Fruit fly (Drosophila melanogaster) whole organism, embryonic: ENCODE data around the gene Hat1.

Experiments
- Asciz ChIP-seq: fragments of 200-800 bp; sonication (Bioruptor generic); optimal IDR thresholded peaks from 2 replicates; lab custom pipeline; 2017; ENCODE audit warnings: missing biosample characterization, mild to moderate bottlenecking, missing genetic modification characterization, missing genetic modification reagents
- BtbVII ChIP-seq: fragments of 200-800 bp; sonication (Bioruptor generic); optimal IDR thresholded peaks from 3 replicates; lab custom pipeline; 2017; ENCODE audit warnings: missing biosample characterization, mild to moderate bottlenecking, missing genetic modification characterization
- CG10267 ChIP-seq: fragments of 200-800 bp; sonication (Bioruptor generic); optimal IDR thresholded peaks from 2 replicates; lab custom pipeline; 2018; ENCODE audit warnings: missing biosample characterization, mild to moderate bottlenecking, missing genetic modification characterization, moderate library complexity
- CG10366 ChIP-seq: fragments of 200-800 bp; sonication (Bioruptor generic); IDR thresholded peaks from 2 replicates; pipeline ENCODE4 v1.3.6; 2022; ENCODE audit warnings: missing biosample characterization, missing genetic modification characterization
- CG11456 ChIP-seq: fragments of 200-800 bp; sonication (Bioruptor generic); IDR thresholded peaks from 3 replicates; pipeline ENCODE4 v1.3.6; 2022; ENCODE audit warnings: missing biosample characterization, missing genetic modification characterization
- CG11504 ChIP-seq: fragments of 200-800 bp; sonication (Bioruptor generic); optimal IDR thresholded peaks from 3 replicates; lab custom pipeline; 2019; ENCODE audit warnings: missing biosample characterization, mild to moderate bottlenecking, missing genetic modification characterization, moderate library complexity
- CG12104 ChIP-seq: fragments of 200-800 bp; sonication (Bioruptor generic); optimal IDR thresholded peaks from 3 replicates; lab custom pipeline; 2016; ENCODE audit warnings: missing biosample characterization, missing genetic modification characterization
- CG12942 ChIP-seq: fragments of 200-800 bp; sonication (Bioruptor generic); optimal IDR thresholded peaks from 3 replicates; lab custom pipeline; 2016; ENCODE audit warnings: missing biosample characterization, missing genetic modification characterization
- CG14710 ChIP-seq: fragments of 200-800 bp; sonication (Bioruptor generic); optimal IDR thresholded peaks from 3 replicates; lab custom pipeline; 2019; ENCODE audit warnings: missing biosample characterization, mild to moderate bottlenecking, missing genetic modification characterization, moderate library complexity
- CG15514 ChIP-seq: fragments of 200-800 bp; sonication (Bioruptor generic); optimal IDR thresholded peaks from 3 replicates; lab custom pipeline; 2017; ENCODE audit warnings: missing biosample characterization, missing genetic modification characterization, mild to moderate bottlenecking, moderate library complexity, missing genetic modification reagents
- CG1602 ChIP-seq: fragments of 200-800 bp; sonication (Bioruptor generic); optimal IDR thresholded peaks from 3 replicates; lab custom pipeline; 2016; ENCODE audit warnings: missing biosample characterization, missing genetic modification characterization
- CG16815 ChIP-seq: fragments of 200-800 bp; sonication (Bioruptor generic); optimal IDR thresholded peaks from 3 replicates; lab custom pipeline; 2017; ENCODE audit warnings: missing biosample characterization, mild to moderate bottlenecking, missing genetic modification characterization
- CG17385 ChIP-seq: fragments of 200-800 bp; sonication (Bioruptor generic); optimal IDR thresholded peaks from 3 replicates; lab custom pipeline; 2018; ENCODE audit warnings: missing biosample characterization, mild to moderate bottlenecking, missing genetic modification characterization
- CG30431 ChIP-seq: fragments of 200-800 bp; sonication (Bioruptor generic); optimal IDR thresholded peaks from 2 replicates; lab custom pipeline; 2017; ENCODE audit warnings: missing biosample characterization, missing genetic modification characterization
- CG6791 ChIP-seq: fragments of 200-800 bp; sonication (Bioruptor generic); IDR thresholded peaks from 3 replicates; pipeline ENCODE4 v1.3.6; 2022; ENCODE audit warnings: missing biosample characterization, missing genetic modification characterization; ENCODE audit not compliant: partially characterized antibody
- CG8478 ChIP-seq: fragments of >200 bp; optimal IDR thresholded peaks from 2 replicates; lab custom pipeline; 2018
- CG9932 ChIP-seq: fragments of 200-800 bp; sonication (Bioruptor generic); IDR thresholded peaks from 2 replicates; pipeline ENCODE4 v1.3.6; 2022; ENCODE audit warnings: missing biosample characterization, missing genetic modification characterization
- Dref ChIP-seq: fragments of 200-800 bp; sonication (Bioruptor generic); IDR thresholded peaks from 2 replicates; pipeline ENCODE4 v1.3.6; 2022; ENCODE audit warnings: missing biosample characterization, missing genetic modification characterization
- E2f2 ChIP-seq: fragments of 200-800 bp; sonication (Bioruptor generic); IDR thresholded peaks from 2 replicates; pipeline ENCODE4 v1.3.6; 2022; ENCODE audit warnings: missing biosample characterization, missing genetic modification characterization
- Ets97D ChIP-seq: fragments of 200-800 bp; sonication (Bioruptor generic); optimal IDR thresholded peaks from 3 replicates; lab custom pipeline; 2016; ENCODE audit warnings: missing biosample characterization, missing genetic modification characterization
- Hr39 ChIP-seq: fragments of >200 bp; optimal IDR thresholded peaks from 2 replicates; lab custom pipeline; 2017
- Lhr ChIP-seq: fragments of 200-800 bp; sonication (Bioruptor generic); optimal IDR thresholded peaks from 3 replicates; lab custom pipeline; 2017; ENCODE audit warnings: mild to moderate bottlenecking, missing biosample characterization, missing genetic modification reagents, missing genetic modification characterization
- PHDP ChIP-seq: fragments of 200-800 bp; sonication (Bioruptor generic); optimal IDR thresholded peaks from 3 replicates; lab custom pipeline; 2018; ENCODE audit warnings: missing biosample characterization, mild to moderate bottlenecking, missing genetic modification characterization, moderate library complexity
- Rx ChIP-seq: fragments of 200-800 bp; sonication (Bioruptor generic); IDR thresholded peaks from 2 replicates; pipeline ENCODE4 v1.3.6; 2022; ENCODE audit warnings: missing biosample characterization, missing genetic modification characterization
- Spps ChIP-seq: fragments of 200-800 bp; sonication (Bioruptor generic); optimal IDR thresholded peaks from 2 replicates; lab custom pipeline; 2018; ENCODE audit warnings: missing biosample characterization, mild to moderate bottlenecking, missing genetic modification characterization
- ab ChIP-seq: fragments of 200-800 bp; sonication (Bioruptor generic); optimal IDR thresholded peaks from 2 replicates; lab custom pipeline; 2016; ENCODE audit warnings: missing biosample characterization, missing genetic modification characterization
- ac ChIP-seq: fragments of 200-800 bp; sonication (Bioruptor generic); optimal IDR thresholded peaks from 3 replicates; lab custom pipeline; 2017; ENCODE audit warnings: missing biosample characterization, mild to moderate bottlenecking, missing genetic modification characterization
- amos ChIP-seq: fragments of 200-800 bp; sonication (Bioruptor generic); IDR thresholded peaks from 2 replicates; pipeline ENCODE4 v1.3.6; 2022; ENCODE audit warnings: missing biosample characterization, missing genetic modification characterization; ENCODE audit not compliant: partially characterized antibody
- bbx ChIP-seq: fragments of 200-800 bp; sonication (Bioruptor generic); IDR thresholded peaks from 2 replicates; pipeline ENCODE4 v1.3.6; 2022; ENCODE audit warnings: missing biosample characterization, missing genetic modification characterization; ENCODE audit not compliant: partially characterized antibody
- cg ChIP-seq: fragments of 200-800 bp; sonication (Bioruptor generic); optimal IDR thresholded peaks from 3 replicates; lab custom pipeline; 2019; ENCODE audit warnings: missing biosample characterization, mild to moderate bottlenecking, missing genetic modification characterization, moderate library complexity
- chm ChIP-seq: fragments of 200-800 bp; sonication (Bioruptor generic); IDR thresholded peaks from 2 replicates; pipeline ENCODE4 v1.3.6; 2022; ENCODE audit warnings: missing biosample characterization, missing genetic modification characterization
- crp ChIP-seq, 2 experiments: fragments of 200-800 bp; sonication (Bioruptor generic); optimal IDR thresholded peaks; 2 replicates in 1 of 2; 3 replicates in 1 of 2; lab custom pipeline; 2017; ENCODE audit warnings: missing biosample characterization in 2 of 2, missing genetic modification characterization in 2 of 2, mild to moderate bottlenecking in 1 of 2, moderate library complexity in 1 of 2
- danr ChIP-seq: fragments of 200-800 bp; sonication (Bioruptor generic); IDR thresholded peaks from 2 replicates; pipeline ENCODE4 v1.3.6; 2022; ENCODE audit warnings: missing biosample characterization, missing genetic modification characterization
- disco-r ChIP-seq: fragments of 200-800 bp; sonication (Bioruptor generic); optimal IDR thresholded peaks from 2 replicates; lab custom pipeline; 2016; ENCODE audit warnings: missing biosample characterization, missing genetic modification characterization
- gcm ChIP-seq: fragments of 200-800 bp; sonication (Bioruptor generic); optimal IDR thresholded peaks from 2 replicates; lab custom pipeline; 2019; ENCODE audit warnings: missing biosample characterization, mild to moderate bottlenecking, missing genetic modification characterization, moderate library complexity
- ham ChIP-seq: fragments of 200-800 bp; sonication (Bioruptor generic); IDR thresholded peaks from 2 replicates; pipeline ENCODE4 v1.3.6; 2022; ENCODE audit warnings: missing biosample characterization, missing genetic modification characterization
- hb ChIP-seq: fragments of 200-800 bp; sonication (Bioruptor generic); IDR thresholded peaks from 3 replicates; pipeline ENCODE4 v1.3.6; 2022; ENCODE audit warnings: missing biosample characterization, missing genetic modification characterization; ENCODE audit not compliant: partially characterized antibody
- insv ChIP-seq, 2 experiments: fragments of 200-800 bp; sonication (Bioruptor generic); optimal IDR thresholded peaks; 3 replicates each; lab custom pipeline; 2016 to 2018; ENCODE audit warnings: missing biosample characterization in 2 of 2, missing genetic modification characterization in 2 of 2
- kni ChIP-seq: fragments of 200-800 bp; sonication (Bioruptor generic); optimal IDR thresholded peaks from 3 replicates; lab custom pipeline; 2017; ENCODE audit warnings: mild to moderate bottlenecking, missing biosample characterization, missing genetic modification reagents, missing genetic modification characterization
- lilli ChIP-seq: fragments of 200-800 bp; sonication (Bioruptor generic); optimal IDR thresholded peaks from 3 replicates; lab custom pipeline; 2016; ENCODE audit warnings: missing biosample characterization, missing genetic modification characterization
- lmd ChIP-seq: fragments of 200-800 bp; sonication (Bioruptor generic); IDR thresholded peaks from 2 replicates; pipeline ENCODE4 v1.3.6; 2022; ENCODE audit warnings: missing biosample characterization, missing genetic modification characterization
- oc ChIP-seq: fragments of 200-800 bp; sonication (Bioruptor generic); optimal IDR thresholded peaks from 2 replicates; lab custom pipeline; 2018; ENCODE audit warnings: missing biosample characterization, mild to moderate bottlenecking, missing genetic modification characterization, moderate library complexity
- pan ChIP-seq, 4 experiments: fragments of >200 bp in 3 of 4; fragments of 200-800 bp in 1 of 4; sonication (Bioruptor generic) in 1 of 4; optimal IDR thresholded peaks in 3 of 4; IDR thresholded peaks in 1 of 4; 2 replicates each; pipeline versions ENCODE4 v1.3.6 to Lab custom; 2017 to 2022; ENCODE audit warnings: missing biosample characterization in 2 of 4, missing genetic modification characterization in 2 of 4, mixed read lengths in 1 of 4
- pho ChIP-seq: fragments of 200-800 bp; sonication (Bioruptor generic); optimal IDR thresholded peaks from 2 replicates; lab custom pipeline; 2016; ENCODE audit warnings: missing biosample characterization, missing genetic modification characterization
- row ChIP-seq: fragments of 200-800 bp; sonication (Bioruptor generic); IDR thresholded peaks from 3 replicates; pipeline ENCODE4 v1.3.6; 2022; ENCODE audit warnings: missing biosample characterization, missing genetic modification characterization
- sens ChIP-seq: fragments of 200-800 bp; sonication (Bioruptor generic); peaks from one replicate; lab custom pipeline; 2016; ENCODE audit warnings: missing biosample characterization, missing genetic modification characterization
- sr ChIP-seq: fragments of 200-800 bp; sonication (Bioruptor generic); IDR thresholded peaks from 3 replicates; pipeline ENCODE4 v1.3.6; 2022; ENCODE audit warnings: missing biosample characterization, missing genetic modification characterization
- stwl ChIP-seq: fragments of 200-800 bp; sonication (Bioruptor generic); optimal IDR thresholded peaks from 3 replicates; lab custom pipeline; 2018; ENCODE audit warnings: missing biosample characterization, mild to moderate bottlenecking, missing genetic modification characterization, moderate library complexity
- tin ChIP-seq: fragments of 200-800 bp; sonication (Bioruptor generic); optimal IDR thresholded peaks from 3 replicates; lab custom pipeline; 2016; ENCODE audit warnings: missing biosample characterization, missing genetic modification characterization
- tx ChIP-seq: fragments of 200-800 bp; sonication (Bioruptor generic); optimal IDR thresholded peaks from 2 replicates; lab custom pipeline; 2016; ENCODE audit warnings: missing biosample characterization, missing genetic modification characterization
- wor ChIP-seq: fragments of 200-800 bp; sonication (Bioruptor generic); IDR thresholded peaks from 2 replicates; pipeline ENCODE4 v1.3.6; 2022; ENCODE audit warnings: missing biosample characterization, missing genetic modification characterization

Hat1 gene

dm6 chr3R:5772433-5772832 lies 16.8 kb downstream of the Hat1 start (continued):
- TF ChIP-seq ham (GFP tag; lab: Robert Waterston, UW) (no peak), bbx (GFP tag; lab: Robert Waterston, UW) (0 out of 2 replicates have a peak, but pooled peaks have one; percentile 24), sens (GFP tag; lab: Kevin White, UChicago) (peak; percentile 65), CG15514 (GFP tag; lab: Kevin White, UChicago) (no peak), gcm (GFP tag; lab: Kevin White, UChicago) (no peak), Rx (no peak), E2f2 (GFP tag; lab: Robert Waterston, UW) (peak; percentile 27; the same call in 1 of the 2 replicates), crp (GFP tag; optimal IDR thresholded peaks at IDR 0.05; lab: Kevin White, UChicago) (no peak), Spps (tag; lab: Kevin White, UChicago) (no peak), stwl (tag; lab: Kevin White, UChicago) (peak; percentile 65), lmd (GFP tag; lab: Robert Waterston, UW) (no peak), pho (GFP tag; lab: Kevin White, UChicago) (no peak), sr (GFP tag; lab: Robert Waterston, UW) (peak; percentile 44; the same call in 1 of the 3 replicates), CG6791 (GFP tag; lab: Robert Waterston, UW) (peak; percentile 21; the same call in 1 of the 3 replicates), CG12104 (GFP tag; lab: Kevin White, UChicago) (no peak), pan (optimal IDR thresholded peaks at IDR 0.05; lab: Kevin White, UChicago) (no peak), pan (GFP tag; optimal IDR thresholded peaks at IDR 0.05 in 1 of 2, IDR thresholded peaks at IDR 0.05 in 1 of 2) (no peak), oc (tag; lab: Kevin White, UChicago) (no peak), tx (no peak), chm (GFP tag; lab: Robert Waterston, UW) (no peak), CG9932 (GFP tag; lab: Robert Waterston, UW) (no peak), ac (no peak), BtbVII (GFP tag; lab: Kevin White, UChicago) (no peak), cg (peak; percentile 83), Dref (GFP tag; lab: Robert Waterston, UW) (no peak), CG10366 (GFP tag; lab: Robert Waterston, UW) (no peak), CG17385 (GFP tag; lab: Kevin White, UChicago) (no peak), Lhr (peak; percentile 27), row (0 out of 3 replicates have a peak, but pooled peaks have one; percentile 7), wor (GFP tag; lab: Robert Waterston, UW) (no peak), CG16815 (GFP tag; lab: Kevin White, UChicago) (no peak), CG8478 (peak; percentile 47), Hr39 (no peak), kni (GFP tag; lab: Kevin White, UChicago) (no peak), Ets97D (GFP tag; lab: Kevin White, UChicago) (peak; percentile 8), ab (GFP tag; lab: Kevin White, UChicago) (no peak), hb (GFP tag; lab: Robert Waterston, UW) (no peak), CG10267 (tag; lab: Kevin White, UChicago) (no peak), amos (no peak), CG14710 (tag; lab: Kevin White, UChicago) (no peak), CG11504 (tag; lab: Kevin White, UChicago) (peak; percentile 72), lilli (GFP tag; lab: Kevin White, UChicago) (no peak), disco-r (no peak), CG1602 (no peak), PHDP (no peak), CG30431 (GFP tag; lab: Kevin White, UChicago) (no peak), Asciz (GFP tag; lab: Kevin White, UChicago) (no peak), CG11456 (GFP tag; lab: Robert Waterston, UW) (no peak), CG12942 (GFP tag; lab: Kevin White, UChicago) (no peak), tin (no peak), insv (GFP tag; optimal IDR thresholded peaks at IDR 0.05; lab: Kevin White, UChicago) (no peak), danr (GFP tag; lab: Robert Waterston, UW) (no peak)
